Fruit fly (Drosophila melanogaster): ENCODE measurements around the gene CG33985.
A peak's percentile ranks its signal among the peaks of the same experiment; 100 is the strongest.

The CG33985 gene

dm6 chr3L:15565829-15566433 lies 39.3 kb upstream of the CG33985 start, which contains the start of gene dop (continued):
- TF ChIP-seq Pdp1 (GFP tag; optimal IDR thresholded peaks at IDR 0.05) (peak in 1 of 2 experiments; percentile 90), CG34224 (GFP tag; IDR thresholded peaks at IDR 0.05; ENCODE audit: partially characterized antibody) (peak; percentile 58), HLHmδ (GFP tag; optimal IDR thresholded peaks at IDR 0.05) (no peak), ERR (GFP tag; optimal IDR thresholded peaks at IDR 0.05) (peak; percentile 39), CG6272 (GFP tag; IDR thresholded peaks at IDR 0.05) (no peak), twi (tag; optimal IDR thresholded peaks at IDR 0.05) (no peak), Bdp1 (GFP tag; optimal IDR thresholded peaks at IDR 0.05) (no peak), gt (GFP tag; IDR thresholded peaks at IDR 0.05) (no peak), vvl (GFP tag; IDR thresholded peaks at IDR 0.05) (peak; percentile 49), gcm2 (GFP tag; optimal IDR thresholded peaks at IDR 0.05) (no peak), Six4 (GFP tag; optimal IDR thresholded peaks at IDR 0.05) (no peak), Xbp1 (GFP tag; optimal IDR thresholded peaks at IDR 0.05) (peak; percentile 25), cwo (GFP tag; optimal IDR thresholded peaks at IDR 0.05) (no peak), MBD-R2 (GFP tag; IDR thresholded peaks at IDR 0.05) (peak; percentile 24; the same call in 1 of the 2 replicates), CG13775 (GFP tag; optimal IDR thresholded peaks at IDR 0.05) (peak; percentile 7), Opbp (GFP tag; IDR thresholded peaks at IDR 0.05; ENCODE audit: partially characterized antibody) (peak; percentile 50; the same call in 1 of the 3 replicates), disco-r (GFP tag; optimal IDR thresholded peaks at IDR 0.05) (no peak), HLH54F (GFP tag; optimal IDR thresholded peaks at IDR 0.05) (peak; percentile 31), NFAT (GFP tag; IDR thresholded peaks at IDR 0.05) (no peak), Med (GFP tag) (peak; percentile 89), exex (tag; optimal IDR thresholded peaks at IDR 0.05) (no peak), zfh2 (GFP tag; optimal IDR thresholded peaks at IDR 0.05) (peak; percentile 44), zen (tag; optimal IDR thresholded peaks at IDR 0.05) (no peak), CG10209 (GFP tag; optimal IDR thresholded peaks at IDR 0.05) (no peak), CG10462 (GFP tag; optimal IDR thresholded peaks at IDR 0.05) (no peak), HLH4C (GFP tag; IDR thresholded peaks at IDR 0.05; ENCODE audit: partially characterized antibody) (peak; percentile 60), cg (GFP tag; optimal IDR thresholded peaks at IDR 0.05) (peak; percentile 97), row (GFP tag; IDR thresholded peaks at IDR 0.05) (peak; percentile 58; the same call in 2 of the 3 replicates), mam (GFP tag; optimal IDR thresholded peaks at IDR 0.05) (peak; percentile 45), sug (tag; optimal IDR thresholded peaks at IDR 0.05) (no peak), Atf6 (GFP tag; IDR thresholded peaks at IDR 0.05) (peak; percentile 11; the same call in 1 of the 2 replicates), chn (GFP tag; optimal IDR thresholded peaks at IDR 0.05) (peak; percentile 14), Dbx (GFP tag; IDR thresholded peaks at IDR 0.05) (0 out of 3 replicates have a peak, but pooled peaks have one; percentile 35), dimm (GFP tag; IDR thresholded peaks at IDR 0.05) (no peak), CG33213 (GFP tag; optimal IDR thresholded peaks at IDR 0.05) (peak; percentile 34), CG18619 (GFP tag; optimal IDR thresholded peaks at IDR 0.05) (no peak), CG4360 (GFP tag; IDR thresholded peaks at IDR 0.05) (peak; percentile 94), PHDP (tag; optimal IDR thresholded peaks at IDR 0.05) (no peak), tgo (GFP tag; IDR thresholded peaks at IDR 0.05) (no peak), Hsf (GFP tag; optimal IDR thresholded peaks at IDR 0.05) (peak; percentile 39), sc (optimal IDR thresholded peaks at IDR 0.05) (no peak), sc (GFP tag; optimal IDR thresholded peaks at IDR 0.05) (no peak)

- TF ChIP-seq CG13775 (GFP tag; optimal IDR thresholded peaks at IDR 0.05) (no peak), MESR4 (GFP tag; optimal IDR thresholded peaks at IDR 0.05) (peak; percentile 6), Pdp1 (GFP tag; optimal IDR thresholded peaks at IDR 0.05) (peak in 1 of 2 experiments; percentile 95), CG5953 (GFP tag; IDR thresholded peaks at IDR 0.05) (no peak), CG34224 (GFP tag; IDR thresholded peaks at IDR 0.05; ENCODE audit: partially characterized antibody) (0 out of 3 replicates have a peak, but pooled peaks have one; percentile 4)
Observed at dm6 chr3L:15563851-15564106, 37.2 kb upstream of the CG33985 start.

Measured in whole organism, embryonic.